Worm (Caenorhabditis elegans) whole organism, L4 larva: ENCODE data around the gene edg-1.

Source experiments
- Y5F2A.4 ChIP-seq: fragments of 200-800 bp; sonication (Bioruptor generic); optimal IDR thresholded peaks from 2 replicates; lab custom pipeline; 2018; ENCODE audit warnings: mild to moderate bottlenecking, missing genetic modification characterization, missing compliant biosample characterization
- ZK546.5 ChIP-seq, 2 experiments: sonication (generic microtip); optimal IDR thresholded peaks; 2 replicates each; lab custom pipeline; 2017; ENCODE audit warnings: missing biosample characterization in 2 of 2, missing genetic modification characterization in 2 of 2
- ces-1 ChIP-seq: fragments of 150-350 bp; sonication (generic microtip); optimal IDR thresholded peaks from 4 replicates; lab custom pipeline; 2014; ENCODE audit warnings: missing biosample characterization, missing genetic modification reagents, missing genetic modification characterization
- fkh-10 ChIP-seq: fragments of 150-350 bp; optimal IDR thresholded peaks from 2 replicates; lab custom pipeline; 2014; ENCODE audit warnings: missing biosample characterization, missing genetic modification reagents, missing genetic modification characterization
- lin-13 ChIP-seq: fragments of 150-350 bp; optimal IDR thresholded peaks from 2 replicates; lab custom pipeline; 2014; ENCODE audit warnings: missing biosample characterization, missing genetic modification reagents, missing genetic modification characterization
- lin-39 ChIP-seq: fragments of 150-350 bp; optimal IDR thresholded peaks from 2 replicates; lab custom pipeline; 2014; ENCODE audit warnings: missing biosample characterization, missing genetic modification reagents, missing genetic modification characterization
- madf-9 ChIP-seq: fragments of 200-800 bp; sonication (Bioruptor generic); conservative IDR thresholded peaks from 2 replicates; pipeline ENCODE4 v1.3.6; 2022; ENCODE audit warnings: missing genetic modification reagents, missing genetic modification characterization, missing compliant biosample characterization
- mep-1 ChIP-seq: fragments of 150-350 bp; sonication (generic microtip); optimal IDR thresholded peaks from 3 replicates; lab custom pipeline; 2014; ENCODE audit warnings: missing biosample characterization, missing genetic modification characterization
- nhr-6 ChIP-seq: fragments of 150-350 bp; optimal IDR thresholded peaks from 2 replicates; lab custom pipeline; 2014; ENCODE audit warnings: missing biosample characterization, missing genetic modification characterization
- saeg-2 ChIP-seq: fragments of 200-800 bp; sonication (Bioruptor generic); IDR thresholded peaks from 2 replicates; pipeline ENCODE4 v1.3.6; 2022; ENCODE audit warnings: missing genetic modification reagents, missing genetic modification characterization, missing compliant biosample characterization
- snpc-4 ChIP-seq: fragments of 150-350 bp; optimal IDR thresholded peaks from 2 replicates; lab custom pipeline; 2014; ENCODE audit warnings: missing biosample characterization, missing genetic modification characterization

DNA sequence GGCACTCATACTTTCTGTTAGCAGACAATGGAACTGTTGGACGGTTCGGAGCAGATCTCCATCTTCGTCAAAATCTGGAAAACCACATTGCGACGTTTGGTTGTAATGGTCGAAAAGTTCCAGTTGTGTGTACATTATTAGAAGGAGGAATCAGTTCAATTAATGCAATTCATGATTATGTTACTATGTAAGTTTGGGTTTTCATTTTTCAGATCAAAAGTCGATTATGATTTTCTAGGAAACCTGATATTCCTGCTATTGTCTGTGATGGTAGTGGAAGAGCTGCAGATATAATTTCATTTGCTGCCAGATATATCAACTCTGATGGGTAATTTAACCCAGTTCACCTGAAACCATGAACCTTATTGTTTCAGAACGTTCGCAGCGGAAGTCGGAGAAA lies 44.6 kb upstream of the edg-1 start:
- TF ChIP-seq saeg-2 (GFP tag; lab: Robert Waterston, UW) (no peak), madf-9 (GFP tag; lab: Robert Waterston, UW) (no peak), snpc-4 (tag; lab: Kevin White, UChicago) (no peak), ces-1 (GFP tag; lab: Kevin White, UChicago) (no peak), nhr-6 (tag; lab: Kevin White, UChicago) (no peak), ZK546.5 (tag; optimal IDR thresholded peaks at IDR 0.05; lab: Kevin White, UChicago) (no peak), mep-1 (tag; lab: Kevin White, UChicago) (no peak), Y5F2A.4 (no peak), fkh-10 (GFP tag; lab: Kevin White, UChicago) (no peak), lin-13 (GFP tag; lab: Kevin White, UChicago) (no peak), lin-39 (tag; lab: Kevin White, UChicago) (no peak)
